Worm (Caenorhabditis elegans) whole organism, L4 larva: ENCODE measurements around the gene ugt-54.

Experiments
- F44E2.7 ChIP-seq: fragments of 200-800 bp; sonication (Bioruptor generic); IDR thresholded peaks from 2 replicates; pipeline ENCODE4 v2.1.2; 2022; ENCODE audit warnings: missing genetic modification characterization, missing compliant biosample characterization
- R02D3.7 ChIP-seq: fragments of 150-350 bp; sonication (generic microtip); optimal IDR thresholded peaks from 3 replicates; lab custom pipeline; 2014; ENCODE audit warnings: missing biosample characterization, missing genetic modification characterization
- ZK546.5 ChIP-seq, 2 experiments: sonication (generic microtip); optimal IDR thresholded peaks; 2 replicates each; lab custom pipeline; 2017; ENCODE audit warnings: missing biosample characterization in 2 of 2, missing genetic modification characterization in 2 of 2
- aha-1 ChIP-seq: fragments of 150-350 bp; peaks from one replicate; lab custom pipeline; 2014; ENCODE audit warnings: missing biosample characterization, missing genetic modification characterization
- aly-2 ChIP-seq: sonication (generic microtip); optimal IDR thresholded peaks from 2 replicates; lab custom pipeline; 2018; ENCODE audit warnings: missing biosample characterization, missing genetic modification characterization
- arid-1 ChIP-seq: fragments of 200-800 bp; sonication (Bioruptor generic); conservative IDR thresholded peaks from 2 replicates; pipeline ENCODE4 v1.3.6; 2022; ENCODE audit warnings: missing genetic modification reagents, missing genetic modification characterization, missing compliant biosample characterization
- attf-4 ChIP-seq: sonication (generic microtip); optimal IDR thresholded peaks from 3 replicates; lab custom pipeline; 2017; ENCODE audit warnings: missing biosample characterization, missing genetic modification characterization
- ceh-20 ChIP-seq: fragments of 200-800 bp; sonication (Bioruptor generic); IDR thresholded peaks from 2 replicates; pipeline ENCODE4 v1.3.6; 2022; ENCODE audit warnings: missing genetic modification reagents, missing genetic modification characterization, missing compliant biosample characterization
- ceh-32 ChIP-seq: sonication (generic microtip); optimal IDR thresholded peaks from 2 replicates; lab custom pipeline; 2016; ENCODE audit warnings: mild to moderate bottlenecking, missing genetic modification characterization, missing compliant biosample characterization; ENCODE audit not compliant: poor library complexity
- ceh-62 ChIP-seq: sonication (generic microtip); optimal IDR thresholded peaks from 2 replicates; lab custom pipeline; 2017; ENCODE audit warnings: missing biosample characterization, missing genetic modification characterization
- ces-1 ChIP-seq: fragments of 150-350 bp; sonication (generic microtip); optimal IDR thresholded peaks from 4 replicates; lab custom pipeline; 2014; ENCODE audit warnings: missing biosample characterization, missing genetic modification reagents, missing genetic modification characterization
- cey-2 ChIP-seq: sonication (generic microtip); optimal IDR thresholded peaks from 3 replicates; lab custom pipeline; 2017; ENCODE audit warnings: missing genetic modification characterization, mild to moderate bottlenecking, missing compliant biosample characterization, antibody characterized with exemption, borderline replicate concordance; ENCODE audit not compliant: insufficient read depth
- ctbp-1 ChIP-seq: fragments of 200-800 bp; sonication (Bioruptor generic); IDR thresholded peaks from 2 replicates; pipeline ENCODE4 v1.3.6; 2022; ENCODE audit warnings: missing genetic modification reagents, missing genetic modification characterization, missing compliant biosample characterization
- daf-16 ChIP-seq, 3 experiments: sonication (generic microtip); optimal IDR thresholded peaks; 2 replicates each; lab custom pipeline; 2016 to 2017; ENCODE audit warnings: missing genetic modification characterization in 3 of 3, missing genetic modification reagents in 3 of 3, mild to moderate bottlenecking in 2 of 3, missing compliant biosample characterization in 2 of 3, missing biosample characterization in 1 of 3, moderate library complexity in 1 of 3
- dmd-6 ChIP-seq: fragments of 200-800 bp; sonication (Bioruptor generic); IDR thresholded peaks from 2 replicates; pipeline ENCODE4 v1.3.6; 2022; ENCODE audit warnings: missing genetic modification reagents, missing genetic modification characterization, missing compliant biosample characterization
- egl-43 ChIP-seq: fragments of 200-800 bp; sonication (Bioruptor generic); IDR thresholded peaks from 2 replicates; pipeline ENCODE4 v1.3.6; 2022; ENCODE audit warnings: missing genetic modification reagents, missing genetic modification characterization, missing compliant biosample characterization
- hlh-30 ChIP-seq: sonication (generic microtip); optimal IDR thresholded peaks from 2 replicates; lab custom pipeline; 2017; ENCODE audit warnings: antibody characterized with exemption, mild to moderate bottlenecking, missing genetic modification characterization, missing compliant biosample characterization; ENCODE audit not compliant: insufficient read depth
- jun-1 ChIP-seq: fragments of 150-350 bp; optimal IDR thresholded peaks from 2 replicates; lab custom pipeline; 2014; ENCODE audit warnings: missing biosample characterization, missing genetic modification reagents, missing genetic modification characterization
- lin-15B ChIP-seq: fragments of 150-350 bp; sonication (generic microtip); optimal IDR thresholded peaks from 3 replicates; lab custom pipeline; 2014; ENCODE audit warnings: missing biosample characterization, missing genetic modification characterization
- lin-29 ChIP-seq: fragments of 200-800 bp; sonication (Bioruptor generic); IDR thresholded peaks from 2 replicates; pipeline ENCODE4 v1.3.6; 2022; ENCODE audit warnings: missing genetic modification reagents, missing genetic modification characterization, missing compliant biosample characterization
- lin-38 ChIP-seq: fragments of 200-800 bp; sonication (Bioruptor generic); IDR thresholded peaks from 2 replicates; pipeline ENCODE4 v1.3.6; 2022; ENCODE audit warnings: missing genetic modification reagents, missing genetic modification characterization, missing compliant biosample characterization
- lin-39 ChIP-seq: fragments of 150-350 bp; optimal IDR thresholded peaks from 2 replicates; lab custom pipeline; 2014; ENCODE audit warnings: missing biosample characterization, missing genetic modification reagents, missing genetic modification characterization
- mdl-1 ChIP-seq, 2 experiments: fragments of 150-350 bp in 1 of 2; sonication (generic microtip) in 1 of 2; optimal IDR thresholded peaks; 2 replicates each; lab custom pipeline; 2014 to 2017; ENCODE audit warnings: missing biosample characterization in 2 of 2, missing genetic modification characterization in 2 of 2
- mep-1 ChIP-seq: fragments of 150-350 bp; sonication (generic microtip); optimal IDR thresholded peaks from 3 replicates; lab custom pipeline; 2014; ENCODE audit warnings: missing biosample characterization, missing genetic modification characterization
- mes-2 ChIP-seq: sonication (generic microtip); optimal IDR thresholded peaks from 2 replicates; lab custom pipeline; 2016; ENCODE audit warnings: missing genotype, mild to moderate bottlenecking, missing genetic modification characterization, missing compliant biosample characterization; ENCODE audit not compliant: poor library complexity, severe bottlenecking
- mxl-3 ChIP-seq: fragments of 200-800 bp; sonication (Bioruptor generic); optimal IDR thresholded peaks from 2 replicates; lab custom pipeline; 2018; ENCODE audit warnings: mild to moderate bottlenecking, missing genetic modification characterization, missing compliant biosample characterization
- nhr-237 ChIP-seq: sonication (generic microtip); optimal IDR thresholded peaks from 2 replicates; lab custom pipeline; 2017; ENCODE audit warnings: missing biosample characterization, missing genetic modification characterization
- nhr-28 ChIP-seq: fragments of 150-350 bp; optimal IDR thresholded peaks from 2 replicates; lab custom pipeline; 2014; ENCODE audit warnings: missing biosample characterization, missing genetic modification characterization
- nhr-41 ChIP-seq: fragments of 200-800 bp; sonication (Bioruptor generic); IDR thresholded peaks from 2 replicates; pipeline ENCODE4 v1.3.6; 2022; ENCODE audit warnings: missing genetic modification reagents, missing genetic modification characterization, missing compliant biosample characterization
- nhr-42 ChIP-seq: fragments of 200-800 bp; sonication (Bioruptor generic); IDR thresholded peaks from 2 replicates; pipeline ENCODE4 v1.3.6; 2022; ENCODE audit warnings: missing genetic modification characterization, missing compliant biosample characterization
- nhr-6 ChIP-seq: fragments of 150-350 bp; optimal IDR thresholded peaks from 2 replicates; lab custom pipeline; 2014; ENCODE audit warnings: missing biosample characterization, missing genetic modification characterization
- nhr-76 ChIP-seq: fragments of 150-350 bp; optimal IDR thresholded peaks from 2 replicates; lab custom pipeline; 2014; ENCODE audit warnings: missing biosample characterization, missing genetic modification characterization
- pha-4 ChIP-seq, 2 experiments: fragments of 150-350 bp in 1 of 2; fragments of 200-800 bp in 1 of 2; sonication (Bioruptor generic) in 1 of 2; IDR thresholded peaks in 1 of 2; optimal IDR thresholded peaks in 1 of 2; 2 replicates each; pipeline versions ENCODE4 v1.3.6 to Lab custom; 2014 to 2022; ENCODE audit warnings: missing genetic modification characterization in 2 of 2, missing genetic modification reagents in 2 of 2, missing biosample characterization in 1 of 2, missing compliant biosample characterization in 1 of 2
- php-3 ChIP-seq: fragments of 200-800 bp; sonication (Bioruptor generic); IDR thresholded peaks from 2 replicates; pipeline ENCODE4 v1.3.6; 2022; ENCODE audit warnings: missing genetic modification reagents, missing genetic modification characterization, missing compliant biosample characterization
- pqm-1 ChIP-seq: sonication (generic microtip); optimal IDR thresholded peaks from 2 replicates; lab custom pipeline; 2017; ENCODE audit warnings: missing biosample characterization, missing genetic modification characterization
- rbr-2 ChIP-seq: sonication (generic microtip); optimal IDR thresholded peaks from 2 replicates; lab custom pipeline; 2016; ENCODE audit warnings: missing genotype, missing genetic modification characterization, missing compliant biosample characterization
- saeg-2 ChIP-seq: fragments of 200-800 bp; sonication (Bioruptor generic); IDR thresholded peaks from 2 replicates; pipeline ENCODE4 v1.3.6; 2022; ENCODE audit warnings: missing genetic modification reagents, missing genetic modification characterization, missing compliant biosample characterization
- sdz-12 ChIP-seq: fragments of 200-800 bp; sonication (Bioruptor generic); optimal IDR thresholded peaks from 2 replicates; lab custom pipeline; 2018; ENCODE audit warnings: mild to moderate bottlenecking, missing genetic modification characterization, missing compliant biosample characterization
- snpc-1.2 ChIP-seq: fragments of 200-800 bp; sonication (Bioruptor generic); IDR thresholded peaks from 2 replicates; pipeline ENCODE4 v1.3.6; 2022; ENCODE audit warnings: missing genetic modification reagents, missing genetic modification characterization, missing compliant biosample characterization
- spr-1 ChIP-seq: sonication (generic microtip); optimal IDR thresholded peaks from 2 replicates; lab custom pipeline; 2016; ENCODE audit warnings: mild to moderate bottlenecking, missing genetic modification characterization, missing compliant biosample characterization
- unc-62 ChIP-seq, 3 experiments: fragments of 150-350 bp in 1 of 3; sonication (generic microtip); optimal IDR thresholded peaks in 2 of 3; peaks in 1 of 3; 1 replicate in 1 of 3; 2 replicates in 2 of 3; lab custom pipeline; 2014 to 2017; ENCODE audit warnings: missing biosample characterization in 3 of 3, missing genetic modification characterization in 3 of 3, missing genetic modification reagents in 3 of 3, missing genotype in 1 of 3
- zag-1 ChIP-seq: fragments of 150-350 bp; optimal IDR thresholded peaks from 2 replicates; lab custom pipeline; 2014; ENCODE audit warnings: missing biosample characterization, missing genetic modification characterization
- ztf-7 ChIP-seq: fragments of 150-350 bp; optimal IDR thresholded peaks from 2 replicates; lab custom pipeline; 2014; ENCODE audit warnings: missing biosample characterization, missing genetic modification characterization

The ugt-54 gene

DNA sequence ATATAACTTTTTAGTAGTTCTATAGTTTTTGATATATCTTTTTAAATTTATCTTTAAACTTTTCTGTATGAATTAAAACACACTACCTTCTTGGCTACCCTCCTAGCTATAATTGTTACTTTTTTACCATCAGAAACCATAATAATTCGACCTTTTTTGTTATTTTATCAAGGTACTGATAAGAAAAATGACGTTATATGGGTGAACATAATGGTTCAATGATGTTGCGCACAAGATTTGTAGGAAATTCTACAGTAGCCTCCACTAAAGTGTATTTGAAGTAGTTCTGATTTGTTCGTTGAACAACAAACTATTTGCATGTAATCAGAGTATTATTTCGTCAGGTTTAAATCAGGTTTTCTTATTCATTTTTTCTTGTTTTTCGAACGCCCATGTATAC is 37.1 kb downstream of the ugt-54 start (continued):
- TF ChIP-seq egl-43 (no peak), lin-15B (tag; lab: Kevin White, UChicago) (no peak), cey-2 (no peak), ceh-20 (no peak), snpc-1.2 (GFP tag; lab: Robert Waterston, UW) (no peak), saeg-2 (GFP tag; lab: Robert Waterston, UW) (no peak), ZK546.5 (tag; optimal IDR thresholded peaks at IDR 0.05; lab: Kevin White, UChicago) (no peak), dmd-6 (GFP tag; lab: Robert Waterston, UW) (no peak)
- TF ChIP-seq, all 104 proteins: peak for 4

DNA sequence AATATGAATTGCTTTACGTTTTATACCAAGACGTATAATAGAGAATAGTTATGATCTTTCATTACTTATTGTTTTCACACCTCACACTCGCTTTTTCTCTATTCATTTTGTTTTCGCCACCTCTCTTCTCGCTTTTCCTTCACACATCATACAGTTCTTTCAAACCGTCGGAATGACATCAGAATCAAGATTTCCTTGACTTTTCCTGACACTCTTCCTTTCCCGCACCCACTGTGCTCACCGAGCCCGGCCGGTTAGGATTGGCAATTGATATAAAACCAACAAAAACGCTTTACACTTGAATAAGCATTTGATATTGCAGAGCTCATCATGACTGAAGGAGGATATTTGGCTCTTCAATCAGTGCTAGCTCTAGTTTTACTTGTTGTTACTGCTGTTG is 37.9 kb downstream of the ugt-54 start, which contains the start of gene zipt-2.1:
Gene zipt-2.1, plus strand, starts transcription at position 301 of the 400 bp plus-strand sequence.
- TF ChIP-seq aha-1 = peak; percentile 67
- no peak for TF ChIP-seq nhr-6
- TF ChIP-seq attf-4 (tag; lab: Kevin White, UChicago) = no peak

ce11 chrIV:10803973-10804372 is 42.5 kb downstream of the ugt-54 start:
- TF ChIP-seq F44E2.7 (GFP tag; lab: Robert Waterston, UW) (no peak), aha-1 (peak; percentile 56), ztf-7 (tag; lab: Kevin White, UChicago) (no peak), jun-1 (no peak), pha-4 (GFP tag; IDR thresholded peaks at IDR 0.05; lab: Robert Waterston, UW) (no peak), pha-4 (tag; optimal IDR thresholded peaks at IDR 0.05; lab: Kevin White, UChicago) (no peak)

DNA sequence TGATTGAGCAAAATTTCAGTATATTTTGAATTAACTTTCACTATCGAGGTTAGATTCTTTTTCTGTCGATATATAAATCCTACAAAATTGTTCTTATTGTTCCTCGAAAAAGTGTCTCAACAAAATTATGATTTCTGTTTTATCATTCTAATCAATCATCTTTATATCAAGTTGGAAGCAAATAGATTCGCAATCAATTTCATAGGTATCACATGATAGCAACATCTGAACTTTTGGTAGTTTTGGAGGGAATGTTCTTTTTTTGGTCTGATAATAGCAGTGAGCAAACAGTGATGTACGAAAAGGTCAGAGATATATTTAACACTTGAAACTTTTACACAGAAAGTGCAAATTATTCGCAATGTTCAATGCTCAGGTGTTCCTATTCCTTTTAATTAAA is 49.3 kb downstream of the ugt-54 start:
- TF ChIP-seq lin-38 (GFP tag; lab: Robert Waterston, UW) (no peak), dmd-6 (GFP tag; lab: Robert Waterston, UW) (peak; percentile 75), ces-1 (no peak), nhr-42 (no peak), mxl-3 (peak; percentile 12), php-3 (peak; percentile 91), pha-4 (GFP tag; IDR thresholded peaks at IDR 0.05; lab: Robert Waterston, UW) (no peak), pha-4 (tag; optimal IDR thresholded peaks at IDR 0.05; lab: Kevin White, UChicago) (no peak), arid-1 (GFP tag; lab: Robert Waterston, UW) (0 out of 2 replicates have a peak, but pooled peaks have one; percentile 21), mdl-1 (tag; optimal IDR thresholded peaks at IDR 0.05; lab: Kevin White, UChicago) (no peak), rbr-2 (tag; lab: Kevin White, UChicago) (no peak), mes-2 (no peak), sdz-12 (GFP tag; lab: Kevin White, UChicago) (no peak), ctbp-1 (GFP tag; lab: Robert Waterston, UW) (no peak), jun-1 (no peak), hlh-30 (peak; percentile 62), egl-43 (no peak), cey-2 (no peak), aha-1 (peak; percentile 85), R02D3.7 (no peak), ceh-32 (tag; lab: Kevin White, UChicago) (no peak), nhr-237 (tag; lab: Kevin White, UChicago) (no peak), ceh-62 (tag; lab: Kevin White, UChicago) (no peak), zag-1 (tag; lab: Kevin White, UChicago) (no peak), mep-1 (peak; percentile 5), daf-16 (GFP tag; optimal IDR thresholded peaks at IDR 0.05; lab: Kevin White, UChicago) (no peak), daf-16 (tag; optimal IDR thresholded peaks at IDR 0.05; lab: Kevin White, UChicago) (peak; percentile 60), ztf-7 (tag; lab: Kevin White, UChicago) (no peak), nhr-41 (GFP tag; lab: Robert Waterston, UW) (peak; percentile 44; the same call in 1 of the 2 replicates), lin-39 (tag; lab: Kevin White, UChicago) (no peak), pqm-1 (tag; lab: Kevin White, UChicago) (peak; percentile 92), lin-29 (GFP tag; lab: Robert Waterston, UW) (no peak), nhr-28 (tag; lab: Kevin White, UChicago) (peak; percentile 78), unc-62 (GFP tag; optimal IDR thresholded peaks at IDR 0.05 in 1 of 2; lab: Kevin White, UChicago) (no peak), unc-62 (tag; optimal IDR thresholded peaks at IDR 0.05; lab: Kevin White, UChicago) (no peak), nhr-76 (tag; lab: Kevin White, UChicago) (no peak), ceh-20 (0 out of 2 replicates have a peak, but pooled peaks have one; percentile 51), aly-2 (tag; lab: Kevin White, UChicago) (no peak), spr-1 (tag; lab: Kevin White, UChicago) (no peak)
